Fruit fly (Drosophila melanogaster) whole organism, embryonic: ENCODE measurements around the gene und.

Source experiments
- Adf1 ChIP-seq: fragments of 200-800 bp; sonication (Bioruptor generic); IDR thresholded peaks from 2 replicates; pipeline ENCODE4 v1.3.6; 2022; ENCODE audit warnings: missing biosample characterization, missing genetic modification characterization
- Antp ChIP-seq: fragments of 200-800 bp; sonication (Bioruptor generic); optimal IDR thresholded peaks from 3 replicates; lab custom pipeline; 2016; ENCODE audit warnings: missing biosample characterization, missing genetic modification characterization
- Bdp1 ChIP-seq: fragments of 200-800 bp; sonication (Bioruptor generic); optimal IDR thresholded peaks from 3 replicates; lab custom pipeline; 2016; ENCODE audit warnings: missing biosample characterization, missing genetic modification characterization
- CG12299 ChIP-seq: fragments of 200-800 bp; sonication (Bioruptor generic); optimal IDR thresholded peaks from 2 replicates; lab custom pipeline; 2018; ENCODE audit warnings: missing biosample characterization, mild to moderate bottlenecking, missing genetic modification characterization
- CG12942 ChIP-seq: fragments of 200-800 bp; sonication (Bioruptor generic); optimal IDR thresholded peaks from 3 replicates; lab custom pipeline; 2016; ENCODE audit warnings: missing biosample characterization, missing genetic modification characterization
- CG13287 ChIP-seq: fragments of 200-800 bp; sonication (Bioruptor generic); IDR thresholded peaks from 2 replicates; pipeline ENCODE4 v1.3.6; 2022; ENCODE audit warnings: missing biosample characterization, missing genetic modification characterization; ENCODE audit not compliant: partially characterized antibody
- CG13296 ChIP-seq: fragments of 200-800 bp; sonication (Bioruptor generic); optimal IDR thresholded peaks from 3 replicates; lab custom pipeline; 2018; ENCODE audit warnings: missing biosample characterization, mild to moderate bottlenecking, missing genetic modification characterization
- CG13424 ChIP-seq: fragments of 200-800 bp; sonication (Bioruptor generic); optimal IDR thresholded peaks from 2 replicates; lab custom pipeline; 2019; ENCODE audit warnings: missing biosample characterization, mild to moderate bottlenecking, missing genetic modification characterization, moderate library complexity
- CG14965 ChIP-seq: fragments of 200-800 bp; sonication (Bioruptor generic); optimal IDR thresholded peaks from 2 replicates; lab custom pipeline; 2016; ENCODE audit warnings: missing biosample characterization, missing genetic modification characterization, borderline replicate concordance
- CG15479 ChIP-seq: fragments of 200-800 bp; sonication (Bioruptor generic); optimal IDR thresholded peaks from 3 replicates; lab custom pipeline; 2019; ENCODE audit warnings: missing biosample characterization, mild to moderate bottlenecking, missing genetic modification characterization, moderate library complexity
- CG1647 ChIP-seq: fragments of 200-800 bp; sonication (Bioruptor generic); optimal IDR thresholded peaks from 3 replicates; lab custom pipeline; 2016; ENCODE audit warnings: missing biosample characterization, missing genetic modification characterization
- CG17612 ChIP-seq: fragments of 200-800 bp; sonication (Bioruptor generic); IDR thresholded peaks from 2 replicates; pipeline ENCODE4 v1.3.6; 2022; ENCODE audit warnings: missing biosample characterization, missing genetic modification characterization
- CG3065 ChIP-seq: fragments of 200-800 bp; sonication (Bioruptor generic); optimal IDR thresholded peaks from 2 replicates; lab custom pipeline; 2016; ENCODE audit warnings: missing biosample characterization, missing genetic modification characterization
- CG33213 ChIP-seq: fragments of 200-800 bp; sonication (Bioruptor generic); optimal IDR thresholded peaks from 3 replicates; lab custom pipeline; 2016; ENCODE audit warnings: missing biosample characterization, missing genetic modification characterization
- CG4360 ChIP-seq: fragments of 200-800 bp; sonication (Bioruptor generic); IDR thresholded peaks from 2 replicates; pipeline ENCODE4 v1.3.6; 2022; ENCODE audit warnings: missing biosample characterization, missing genetic modification characterization
- CG6791 ChIP-seq: fragments of 200-800 bp; sonication (Bioruptor generic); IDR thresholded peaks from 3 replicates; pipeline ENCODE4 v1.3.6; 2022; ENCODE audit warnings: missing biosample characterization, missing genetic modification characterization; ENCODE audit not compliant: partially characterized antibody
- CG7357 ChIP-seq: fragments of 200-800 bp; sonication (Bioruptor generic); IDR thresholded peaks from 3 replicates; pipeline ENCODE4 v1.3.6; 2022; ENCODE audit warnings: missing biosample characterization, missing genetic modification characterization
- CG7786 ChIP-seq: fragments of 200-800 bp; sonication (Bioruptor generic); optimal IDR thresholded peaks from 2 replicates; lab custom pipeline; 2016; ENCODE audit warnings: missing biosample characterization, missing genetic modification characterization
- CG8478 ChIP-seq: fragments of >200 bp; optimal IDR thresholded peaks from 2 replicates; lab custom pipeline; 2018
- CG9215 ChIP-seq: fragments of 200-800 bp; sonication (Bioruptor generic); IDR thresholded peaks from 2 replicates; pipeline ENCODE4 v1.3.6; 2022; ENCODE audit warnings: missing biosample characterization, missing genetic modification characterization
- CkIIα-i1 ChIP-seq: fragments of 200-800 bp; sonication (Bioruptor generic); IDR thresholded peaks from 2 replicates; pipeline ENCODE4 v1.3.6; 2022; ENCODE audit warnings: missing biosample characterization, missing genetic modification characterization
- Dad ChIP-seq: fragments of 200-800 bp; sonication (Bioruptor generic); optimal IDR thresholded peaks from 3 replicates; lab custom pipeline; 2016; ENCODE audit warnings: missing biosample characterization, missing genetic modification characterization
- Deaf1 ChIP-seq: fragments of 200-800 bp; optimal IDR thresholded peaks from 3 replicates; lab custom pipeline; 2019; ENCODE audit warnings: missing biosample characterization, mild to moderate bottlenecking, missing genetic modification characterization, moderate library complexity
- E2f1 ChIP-seq: fragments of 200-800 bp; sonication (Bioruptor generic); IDR thresholded peaks from 2 replicates; pipeline ENCODE4 v1.3.6; 2022; ENCODE audit warnings: missing biosample characterization, missing genetic modification characterization
- Elba2 ChIP-seq: fragments of 200-800 bp; sonication (Bioruptor generic); optimal IDR thresholded peaks from 3 replicates; lab custom pipeline; 2016; ENCODE audit warnings: missing biosample characterization, missing genetic modification characterization
- GATAe ChIP-seq: fragments of 200-800 bp; sonication (Bioruptor generic); conservative IDR thresholded peaks from 2 replicates; pipeline ENCODE4 v1.3.6; 2022; ENCODE audit warnings: missing biosample characterization, missing genetic modification characterization
- Optix ChIP-seq: fragments of 200-800 bp; sonication (Bioruptor generic); IDR thresholded peaks from 3 replicates; pipeline ENCODE4 v1.3.6; 2022; ENCODE audit warnings: missing biosample characterization, missing genetic modification characterization
- Rx ChIP-seq: fragments of 200-800 bp; sonication (Bioruptor generic); IDR thresholded peaks from 2 replicates; pipeline ENCODE4 v1.3.6; 2022; ENCODE audit warnings: missing biosample characterization, missing genetic modification characterization
- Spps ChIP-seq: fragments of 200-800 bp; sonication (Bioruptor generic); optimal IDR thresholded peaks from 2 replicates; lab custom pipeline; 2018; ENCODE audit warnings: missing biosample characterization, mild to moderate bottlenecking, missing genetic modification characterization
- ab ChIP-seq: fragments of 200-800 bp; sonication (Bioruptor generic); optimal IDR thresholded peaks from 2 replicates; lab custom pipeline; 2016; ENCODE audit warnings: missing biosample characterization, missing genetic modification characterization
- corto ChIP-seq: fragments of 200-800 bp; sonication (Bioruptor generic); optimal IDR thresholded peaks from 2 replicates; lab custom pipeline; 2016; ENCODE audit warnings: missing biosample characterization, mild to moderate bottlenecking, missing genetic modification characterization, moderate library complexity
- crp ChIP-seq, 2 experiments: fragments of 200-800 bp; sonication (Bioruptor generic); optimal IDR thresholded peaks; 2 replicates in 1 of 2; 3 replicates in 1 of 2; lab custom pipeline; 2017; ENCODE audit warnings: missing biosample characterization in 2 of 2, missing genetic modification characterization in 2 of 2, mild to moderate bottlenecking in 1 of 2, moderate library complexity in 1 of 2
- dysf ChIP-seq: fragments of 200-800 bp; sonication (Bioruptor generic); IDR thresholded peaks from 3 replicates; pipeline ENCODE4 v1.3.6; 2022; ENCODE audit warnings: missing biosample characterization, missing genetic modification characterization
- ems ChIP-seq: fragments of 200-800 bp; sonication (Bioruptor generic); optimal IDR thresholded peaks from 3 replicates; lab custom pipeline; 2016; ENCODE audit warnings: missing biosample characterization, missing genetic modification characterization
- gfzf ChIP-seq: fragments of 200-800 bp; sonication (Bioruptor generic); optimal IDR thresholded peaks from 2 replicates; lab custom pipeline; 2016; ENCODE audit warnings: missing biosample characterization, mild to moderate bottlenecking, missing genetic modification characterization, moderate library complexity
- gt ChIP-seq: fragments of 200-800 bp; sonication (Bioruptor generic); IDR thresholded peaks from 2 replicates; pipeline ENCODE4 v1.3.6; 2022; ENCODE audit warnings: missing biosample characterization, missing genetic modification characterization
- hbn ChIP-seq: fragments of 200-800 bp; sonication (Bioruptor generic); IDR thresholded peaks from 2 replicates; pipeline ENCODE4 v1.3.6; 2022; ENCODE audit warnings: missing biosample characterization, missing genetic modification characterization; ENCODE audit not compliant: partially characterized antibody
- jigr1 ChIP-seq: fragments of 200-800 bp; sonication (Bioruptor generic); IDR thresholded peaks from 3 replicates; pipeline ENCODE4 v1.3.6; 2022; ENCODE audit warnings: missing biosample characterization, missing genetic modification characterization
- knrl ChIP-seq: fragments of 200-800 bp; sonication (Bioruptor generic); IDR thresholded peaks from 3 replicates; pipeline ENCODE4 v1.3.6; 2022; ENCODE audit warnings: missing biosample characterization, missing genetic modification characterization; ENCODE audit not compliant: partially characterized antibody
- maf-S ChIP-seq: fragments of 200-800 bp; sonication (Bioruptor generic); optimal IDR thresholded peaks from 2 replicates; lab custom pipeline; 2016; ENCODE audit warnings: missing biosample characterization, missing genetic modification characterization
- nmo ChIP-seq: fragments of 200-800 bp; sonication (Bioruptor generic); optimal IDR thresholded peaks from 2 replicates; lab custom pipeline; 2018; ENCODE audit warnings: missing biosample characterization, mild to moderate bottlenecking, missing genetic modification characterization, moderate library complexity
- nom ChIP-seq: fragments of 200-800 bp; sonication (Bioruptor generic); optimal IDR thresholded peaks from 2 replicates; lab custom pipeline; 2017; ENCODE audit warnings: missing biosample characterization, missing genetic modification characterization, mild to moderate bottlenecking, moderate library complexity, missing genetic modification reagents
- oc ChIP-seq: fragments of 200-800 bp; sonication (Bioruptor generic); optimal IDR thresholded peaks from 2 replicates; lab custom pipeline; 2018; ENCODE audit warnings: missing biosample characterization, mild to moderate bottlenecking, missing genetic modification characterization, moderate library complexity
- pb ChIP-seq: fragments of 200-800 bp; sonication (Bioruptor generic); optimal IDR thresholded peaks from 3 replicates; lab custom pipeline; 2016; ENCODE audit warnings: missing biosample characterization, missing genetic modification characterization
- shn ChIP-seq: fragments of 200-800 bp; sonication (Bioruptor generic); optimal IDR thresholded peaks from 3 replicates; lab custom pipeline; 2016; ENCODE audit warnings: missing biosample characterization, missing genetic modification characterization
- slp2 ChIP-seq: fragments of 200-800 bp; sonication (Bioruptor generic); optimal IDR thresholded peaks from 2 replicates; lab custom pipeline; 2016; ENCODE audit warnings: missing biosample characterization, missing genetic modification characterization
- sug ChIP-seq: fragments of 200-800 bp; optimal IDR thresholded peaks from 2 replicates; lab custom pipeline; 2019; ENCODE audit warnings: missing biosample characterization, mild to moderate bottlenecking, missing genetic modification characterization, moderate library complexity
- tap ChIP-seq: fragments of 200-800 bp; optimal IDR thresholded peaks from 3 replicates; lab custom pipeline; 2019; ENCODE audit warnings: missing biosample characterization, mild to moderate bottlenecking, missing genetic modification characterization, moderate library complexity
- toy ChIP-seq: fragments of 200-800 bp; sonication (Bioruptor generic); IDR thresholded peaks from 2 replicates; pipeline ENCODE4 v1.3.6; 2022; ENCODE audit warnings: missing biosample characterization, missing genetic modification characterization

Gene und

dm6 chr2L:9757990-9758814, 5.0 kb upstream of the und start, which contains the start of gene zf30C (continued):
- TF ChIP-seq CG17612 (0 out of 2 replicates have a peak, but pooled peaks have one; percentile 18), shn (GFP tag; lab: Kevin White, UChicago) (peak; percentile 93), oc (tag; lab: Kevin White, UChicago) (peak; percentile 42), dysf (GFP tag; lab: Robert Waterston, UW) (peak; percentile 82), CG3065 (GFP tag; lab: Kevin White, UChicago) (peak; percentile 55), ab (peak; percentile 84), nmo (GFP tag; lab: Kevin White, UChicago) (peak; percentile 65), CG1647 (GFP tag; lab: Kevin White, UChicago) (peak; percentile 77), Optix (GFP tag; lab: Robert Waterston, UW) (peak; percentile 80), gt (GFP tag; lab: Robert Waterston, UW) (peak; percentile 47; the same call in 1 of the 2 replicates), ems (GFP tag; lab: Kevin White, UChicago) (peak; percentile 89), CG15479 (GFP tag; lab: Kevin White, UChicago) (no peak), E2f1 (GFP tag; lab: Robert Waterston, UW) (peak; percentile 82), CG9215 (GFP tag; lab: Robert Waterston, UW) (peak; percentile 84), sug (peak; percentile 87), slp2 (GFP tag; lab: Kevin White, UChicago) (peak; percentile 87), pb (GFP tag; lab: Kevin White, UChicago) (peak; percentile 87), jigr1 (GFP tag; lab: Robert Waterston, UW) (peak; percentile 74; the same call in 1 of the 3 replicates), Antp (GFP tag; lab: Kevin White, UChicago) (peak; percentile 95), Adf1 (GFP tag; lab: Robert Waterston, UW) (peak; percentile 83), Elba2 (GFP tag; lab: Kevin White, UChicago) (peak; percentile 10), CG13296 (GFP tag; lab: Kevin White, UChicago) (peak; percentile 77), maf-S (GFP tag; lab: Kevin White, UChicago) (peak; percentile 88), knrl (GFP tag; lab: Robert Waterston, UW) (peak; percentile 69), CG4360 (GFP tag; lab: Robert Waterston, UW) (peak; percentile 73), CG13424 (tag; lab: Kevin White, UChicago) (peak; percentile 84), nom (GFP tag; lab: Kevin White, UChicago) (peak; percentile 8), GATAe (no peak), gfzf (GFP tag; lab: Kevin White, UChicago) (peak; percentile 22), tap (no peak), CG13287 (peak; percentile 66), Deaf1 (tag; lab: Kevin White, UChicago) (no peak), corto (GFP tag; lab: Kevin White, UChicago) (peak; percentile 30), CG8478 (lab: Kevin White, UChicago) (no peak), CG12942 (GFP tag; lab: Kevin White, UChicago) (peak; percentile 70), toy (0 out of 2 replicates have a peak, but pooled peaks have one; percentile 39), Rx (GFP tag; lab: Robert Waterston, UW) (peak; percentile 77), CG7786 (GFP tag; lab: Kevin White, UChicago) (peak; percentile 95), CkIIα-i1 (GFP tag; lab: Robert Waterston, UW) (no peak), CG33213 (GFP tag; lab: Kevin White, UChicago) (peak; percentile 84), Dad (GFP tag; lab: Kevin White, UChicago) (peak; percentile 81), Spps (tag; lab: Kevin White, UChicago) (peak; percentile 5), crp (GFP tag; optimal IDR thresholded peaks at IDR 0.05; lab: Kevin White, UChicago) (peak in 1 of 2 experiments; percentile 38), CG6791 (no peak), CG12299 (tag; lab: Kevin White, UChicago) (peak; percentile 72), CG7357 (GFP tag; lab: Robert Waterston, UW) (peak; percentile 63; the same call in 1 of the 3 replicates), hbn (GFP tag; lab: Robert Waterston, UW) (0 out of 2 replicates have a peak, but pooled peaks have one; percentile 20), CG14965 (peak; percentile 31), Bdp1 (GFP tag; lab: Kevin White, UChicago) (peak; percentile 71)
